Fruit fly (Drosophila melanogaster): ENCODE data around the gene GILT1.

dm6 chr3R:13441703-13442102 is 40.0 kb upstream of the GILT1 start:
- TF ChIP-seq CTCF (optimal IDR thresholded peaks at IDR 0.05) (no peak), CG8478 (optimal IDR thresholded peaks at IDR 0.05) (no peak)
